Worm (Caenorhabditis elegans) whole organism, mixed stage, embryonic: ENCODE measurements around the gene B0361.11.

ENCODE experiments used
- M03D4.4 ChIP-seq: sonication (generic microtip); optimal IDR thresholded peaks from 2 replicates; lab custom pipeline; 2017; ENCODE audit warnings: mild to moderate bottlenecking, missing genetic modification characterization, missing compliant biosample characterization
- bed-3 ChIP-seq: fragments of 200-800 bp; sonication (Bioruptor generic); optimal IDR thresholded peaks from 3 replicates; lab custom pipeline; 2018; ENCODE audit warnings: mild to moderate bottlenecking, missing genetic modification characterization, moderate library complexity, missing compliant biosample characterization
- blmp-1 ChIP-seq: fragments of 150-350 bp; optimal IDR thresholded peaks from 2 replicates; lab custom pipeline; 2014; ENCODE audit warnings: missing biosample characterization, missing genetic modification characterization
- ceh-39 ChIP-seq: fragments of 150-350 bp; optimal IDR thresholded peaks from 2 replicates; lab custom pipeline; 2014; ENCODE audit warnings: missing biosample characterization, missing genetic modification characterization
- ceh-43 ChIP-seq: fragments of 200-800 bp; sonication (Bioruptor generic); optimal IDR thresholded peaks from 2 replicates; lab custom pipeline; 2018; ENCODE audit warnings: mild to moderate bottlenecking, missing genetic modification characterization, moderate library complexity, missing compliant biosample characterization
- ceh-83 ChIP-seq: fragments of 200-800 bp; sonication (Bioruptor generic); optimal IDR thresholded peaks from 2 replicates; lab custom pipeline; 2018; ENCODE audit warnings: mild to moderate bottlenecking, missing genetic modification characterization, missing compliant biosample characterization
- ces-1 ChIP-seq: fragments of 150-350 bp; optimal IDR thresholded peaks from 2 replicates; lab custom pipeline; 2014; ENCODE audit warnings: missing biosample characterization, missing genetic modification reagents, missing genetic modification characterization
- cnd-1 ChIP-seq: fragments of 200-800 bp; sonication (Bioruptor generic); optimal IDR thresholded peaks from 2 replicates; lab custom pipeline; 2018; ENCODE audit warnings: mild to moderate bottlenecking, missing genetic modification characterization, missing compliant biosample characterization
- drap-1 ChIP-seq: fragments of 200-800 bp; sonication (Bioruptor generic); optimal IDR thresholded peaks from 3 replicates; lab custom pipeline; 2018; ENCODE audit warnings: mild to moderate bottlenecking, missing genetic modification characterization, missing compliant biosample characterization
- elt-1 ChIP-seq: sonication (generic microtip); optimal IDR thresholded peaks from 2 replicates; lab custom pipeline; 2017; ENCODE audit warnings: missing genetic modification characterization, mild to moderate bottlenecking, missing compliant biosample characterization, antibody characterized with exemption, moderate library complexity, borderline replicate concordance; ENCODE audit not compliant: insufficient read depth
- elt-3 ChIP-seq: fragments of 150-350 bp; optimal IDR thresholded peaks from 2 replicates; lab custom pipeline; 2014; ENCODE audit warnings: missing biosample characterization, missing genetic modification characterization
- flh-1 ChIP-seq: fragments of 200-800 bp; sonication (Bioruptor generic); optimal IDR thresholded peaks from 2 replicates; lab custom pipeline; 2018; ENCODE audit warnings: mild to moderate bottlenecking, missing genetic modification characterization, moderate library complexity, missing compliant biosample characterization
- ham-2 ChIP-seq: fragments of 200-800 bp; sonication (Bioruptor generic); optimal IDR thresholded peaks from 2 replicates; lab custom pipeline; 2018; ENCODE audit warnings: mild to moderate bottlenecking, missing genetic modification characterization, missing compliant biosample characterization
- hlh-1 ChIP-seq: fragments of 150-350 bp; optimal IDR thresholded peaks from 2 replicates; lab custom pipeline; 2014; ENCODE audit warnings: missing biosample characterization, missing genetic modification reagents, missing genetic modification characterization
- lin-13 ChIP-seq: fragments of 150-350 bp; optimal IDR thresholded peaks from 2 replicates; lab custom pipeline; 2014; ENCODE audit warnings: missing biosample characterization, missing genetic modification characterization
- lin-32 ChIP-seq: fragments of 200-800 bp; sonication (Bioruptor generic); optimal IDR thresholded peaks from 2 replicates; lab custom pipeline; 2018; ENCODE audit warnings: mild to moderate bottlenecking, missing genetic modification characterization, missing compliant biosample characterization
- lsy-2 ChIP-seq: fragments of 150-350 bp; optimal IDR thresholded peaks from 2 replicates; lab custom pipeline; 2014; ENCODE audit warnings: missing biosample characterization, missing genetic modification characterization
- mab-5 ChIP-seq: fragments of 150-350 bp; optimal IDR thresholded peaks from 2 replicates; lab custom pipeline; 2014; ENCODE audit warnings: missing biosample characterization, missing genetic modification characterization
- mep-1 ChIP-seq: fragments of 150-350 bp; optimal IDR thresholded peaks from 2 replicates; lab custom pipeline; 2017; ENCODE audit warnings: missing biosample characterization, missing genetic modification reagents, missing genetic modification characterization, inconsistent platforms
- mls-2 ChIP-seq: sonication (generic microtip); optimal IDR thresholded peaks from 2 replicates; lab custom pipeline; 2016; ENCODE audit warnings: mild to moderate bottlenecking, missing genetic modification characterization, moderate library complexity, missing compliant biosample characterization
- nhr-2 ChIP-seq: fragments of 150-350 bp; optimal IDR thresholded peaks from 2 replicates; lab custom pipeline; 2014; ENCODE audit warnings: missing biosample characterization, missing genetic modification characterization
- nhr-237 ChIP-seq: fragments of 150-350 bp; optimal IDR thresholded peaks from 2 replicates; lab custom pipeline; 2014; ENCODE audit warnings: missing biosample characterization, missing genetic modification characterization
- nhr-28 ChIP-seq: fragments of 150-350 bp; optimal IDR thresholded peaks from 2 replicates; lab custom pipeline; 2014; ENCODE audit warnings: missing biosample characterization, missing genetic modification characterization
- nhr-76 ChIP-seq: sonication (generic microtip); optimal IDR thresholded peaks from 2 replicates; lab custom pipeline; 2017; ENCODE audit warnings: missing biosample characterization, missing genetic modification characterization
- pha-4 ChIP-seq: fragments of 150-350 bp; optimal IDR thresholded peaks from 2 replicates; lab custom pipeline; 2018; ENCODE audit warnings: missing biosample characterization, missing genetic modification reagents, missing genetic modification characterization
- sem-2 ChIP-seq: fragments of 200-800 bp; sonication (Bioruptor generic); optimal IDR thresholded peaks from 2 replicates; lab custom pipeline; 2018; ENCODE audit warnings: mild to moderate bottlenecking, missing genetic modification characterization, missing compliant biosample characterization
- snpc-4 ChIP-seq: fragments of 150-350 bp; optimal IDR thresholded peaks from 2 replicates; lab custom pipeline; 2014; ENCODE audit warnings: missing biosample characterization, missing genetic modification characterization
- sptf-1 ChIP-seq: sonication (generic microtip); optimal IDR thresholded peaks from 2 replicates; lab custom pipeline; 2017; ENCODE audit warnings: mild to moderate bottlenecking, missing genetic modification characterization, moderate library complexity, missing compliant biosample characterization
- unc-62 ChIP-seq: fragments of 150-350 bp; optimal IDR thresholded peaks from 2 replicates; lab custom pipeline; 2014; ENCODE audit warnings: missing biosample characterization, missing genetic modification reagents, missing genetic modification characterization
- zip-8 ChIP-seq: fragments of 150-350 bp; optimal IDR thresholded peaks from 2 replicates; lab custom pipeline; 2014; ENCODE audit warnings: missing biosample characterization, missing genetic modification characterization
- ztf-11 ChIP-seq: fragments of 150-350 bp; optimal IDR thresholded peaks from 2 replicates; lab custom pipeline; 2014; ENCODE audit warnings: missing biosample characterization, missing genetic modification characterization

The B0361.11 gene

DNA sequence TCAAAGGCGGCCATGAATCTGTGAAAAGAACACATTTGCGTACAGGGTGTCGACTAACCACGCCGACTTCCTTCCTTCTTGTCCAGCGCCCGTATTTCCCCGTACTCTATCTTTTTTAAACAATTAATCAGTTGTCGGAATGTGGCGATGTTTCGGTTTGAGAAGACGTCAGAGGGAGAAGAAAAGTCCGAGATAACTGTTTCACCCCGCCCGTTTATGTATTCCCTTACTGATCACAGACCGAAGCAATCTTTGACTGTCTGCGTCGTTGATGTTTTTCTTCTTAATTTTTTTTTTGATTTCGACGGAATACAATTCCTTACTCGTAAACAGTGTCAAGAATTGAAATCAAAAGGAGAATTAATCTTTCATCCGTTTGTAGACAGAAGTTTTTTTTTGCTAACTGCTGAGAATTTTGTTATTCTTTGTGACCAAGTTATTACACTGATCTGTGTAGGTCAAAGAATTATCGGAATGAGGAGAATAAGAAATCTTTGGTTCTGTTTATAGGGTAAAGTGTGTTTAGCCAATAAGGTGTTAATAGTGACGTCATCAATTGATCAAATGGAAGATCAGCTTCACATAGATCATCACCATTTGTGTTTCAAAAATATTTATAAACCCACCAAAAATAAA, 19.8 kb downstream of the B0361.11 start:
- TF ChIP-seq elt-3 (tag; lab: Kevin White, UChicago) (no peak), snpc-4 (no peak), mep-1 (no peak), ham-2 (no peak), zip-8 (tag; lab: Kevin White, UChicago) (no peak), blmp-1 (tag; lab: Kevin White, UChicago) (no peak), unc-62 (GFP tag; lab: Kevin White, UChicago) (no peak), sem-2 (GFP tag; lab: Kevin White, UChicago) (no peak), elt-1 (tag; lab: Kevin White, UChicago) (no peak), nhr-28 (no peak), nhr-76 (tag; lab: Kevin White, UChicago) (no peak), ztf-11 (tag; lab: Kevin White, UChicago) (no peak), ceh-39 (tag; lab: Kevin White, UChicago) (no peak), drap-1 (GFP tag; lab: Kevin White, UChicago) (no peak), mab-5 (tag; lab: Kevin White, UChicago) (no peak), M03D4.4 (tag; lab: Kevin White, UChicago) (no peak), flh-1 (GFP tag; lab: Kevin White, UChicago) (no peak)
- TF ChIP-seq, all 35 proteins: peak for 0

DNA sequence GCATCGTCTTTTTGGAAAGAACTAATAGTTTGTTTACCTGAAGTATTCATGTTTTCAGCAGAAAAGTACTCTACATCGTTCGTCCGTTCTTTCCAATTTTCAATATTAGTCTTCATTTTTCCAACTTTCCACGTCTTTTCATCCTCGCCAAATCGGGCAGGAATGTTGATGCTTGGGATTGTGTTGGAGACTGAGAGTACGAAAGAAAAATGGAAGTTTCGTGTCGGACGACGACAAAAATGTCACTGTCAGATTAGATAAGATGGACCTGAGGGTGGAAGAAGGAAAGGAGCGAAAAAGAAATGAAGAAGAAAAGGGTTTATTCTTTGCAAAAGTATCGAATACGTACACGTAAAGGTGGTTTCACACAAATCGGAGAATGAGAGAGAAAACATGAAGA, 20.6 kb downstream of the B0361.11 start:
- TF ChIP-seq nhr-237 (tag; lab: Kevin White, UChicago): no peak
- no peak for TF ChIP-seq unc-62 (GFP tag; lab: Kevin White, UChicago)
- TF ChIP-seq nhr-2 (tag; lab: Kevin White, UChicago): no peak
- no peak for TF ChIP-seq ceh-39 (tag; lab: Kevin White, UChicago)
- TF ChIP-seq ceh-43 (GFP tag; lab: Kevin White, UChicago): no peak
- no peak for TF ChIP-seq zip-8 (tag; lab: Kevin White, UChicago)
- TF ChIP-seq blmp-1 (tag; lab: Kevin White, UChicago): no peak
- no peak for TF ChIP-seq mep-1
- no peak for TF ChIP-seq elt-3 (tag; lab: Kevin White, UChicago)
- no peak for TF ChIP-seq lin-32 (GFP tag; lab: Kevin White, UChicago)
- TF ChIP-seq ceh-83 (GFP tag; lab: Kevin White, UChicago): no peak
- TF ChIP-seq lin-13 (tag; lab: Kevin White, UChicago): no peak
- no peak for TF ChIP-seq ztf-11 (tag; lab: Kevin White, UChicago)
- TF ChIP-seq sem-2 (GFP tag; lab: Kevin White, UChicago): no peak
- TF ChIP-seq cnd-1 (tag; lab: Kevin White, UChicago): no peak
- TF ChIP-seq drap-1 (GFP tag; lab: Kevin White, UChicago): no peak
- TF ChIP-seq mls-2 (tag; lab: Kevin White, UChicago): no peak

DNA sequence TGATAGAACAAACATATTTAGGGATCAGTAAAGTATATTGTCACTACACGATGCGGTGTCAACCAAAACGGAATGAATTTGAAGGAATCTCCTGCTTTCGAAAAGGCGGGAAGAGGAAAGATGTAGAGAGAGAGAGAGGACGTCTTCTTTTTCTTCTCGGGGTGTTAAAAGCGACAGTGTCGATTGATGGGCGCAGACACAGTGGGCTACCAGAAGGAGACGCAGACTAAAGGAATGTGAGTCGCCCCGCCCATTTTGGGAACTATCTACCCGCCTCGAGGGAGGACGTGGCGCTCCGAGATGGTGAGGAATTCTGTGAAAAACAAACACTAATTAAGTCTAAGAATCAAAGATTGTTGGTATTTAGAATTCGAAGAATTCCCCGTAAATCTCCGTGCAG, 22.1 kb downstream of the B0361.11 start, which contains the start of the genes B0361.14 and B0361.9:
Gene B0361.14 (minus strand): TSS at position 66 of the 400 bp plus-strand sequence.
Gene B0361.9 (minus strand): TSS at position 166 of the 400 bp plus-strand sequence.
- TF ChIP-seq flh-1 (GFP tag; lab: Kevin White, UChicago): no peak
- TF ChIP-seq sptf-1 (tag; lab: Kevin White, UChicago): no peak
- no peak for TF ChIP-seq ham-2
- no peak for TF ChIP-seq elt-1 (tag; lab: Kevin White, UChicago)
- no peak for TF ChIP-seq bed-3 (GFP tag; lab: Kevin White, UChicago)
- no peak for TF ChIP-seq ztf-11 (tag; lab: Kevin White, UChicago)
- no peak for TF ChIP-seq pha-4 (tag; lab: Kevin White, UChicago)
- no peak for TF ChIP-seq cnd-1 (tag; lab: Kevin White, UChicago)
- no peak for TF ChIP-seq ces-1

DNA sequence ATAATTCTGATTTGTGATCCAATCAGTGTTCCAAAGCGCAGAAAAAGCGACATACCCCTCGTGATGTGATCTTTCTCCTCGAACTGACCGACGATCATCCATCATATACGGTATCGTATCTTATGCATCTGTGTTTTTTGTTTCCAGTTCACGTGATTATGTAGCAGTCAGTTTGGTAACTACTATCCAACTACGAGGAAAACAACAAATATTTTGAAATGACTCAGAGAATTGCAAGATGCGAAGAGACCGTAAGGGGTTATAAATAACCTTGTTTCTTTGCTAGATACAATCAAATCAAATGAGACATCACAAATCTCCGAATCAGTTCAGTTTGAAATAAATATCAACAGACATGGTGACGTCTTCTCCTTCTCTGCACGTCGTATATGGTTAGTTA, 22.8 kb downstream of the B0361.11 start:
- no peak for TF ChIP-seq hlh-1 (tag; lab: Kevin White, UChicago)
- TF ChIP-seq lsy-2: no peak
- no peak for TF ChIP-seq nhr-76 (tag; lab: Kevin White, UChicago)
- no peak for TF ChIP-seq cnd-1 (tag; lab: Kevin White, UChicago)
- TF ChIP-seq drap-1 (GFP tag; lab: Kevin White, UChicago): no peak
- TF ChIP-seq lin-13 (tag; lab: Kevin White, UChicago): no peak
- no peak for TF ChIP-seq elt-1 (tag; lab: Kevin White, UChicago)
- no peak for TF ChIP-seq M03D4.4 (tag; lab: Kevin White, UChicago)
